Fruit fly (Drosophila melanogaster) whole organism, embryonic: Measurements from ENCODE around the gene CG42538.
A peak's percentile ranks its signal among the peaks of the same experiment; 100 is the strongest.

Experiments used
- CG10366 ChIP-seq: fragments of 200-800 bp; sonication (Bioruptor generic); IDR thresholded peaks from 2 replicates; pipeline ENCODE4 v1.3.6; 2022; ENCODE audit warnings: missing biosample characterization, missing genetic modification characterization
- CG11093 ChIP-seq: fragments of 200-800 bp; sonication (Bioruptor generic); IDR thresholded peaks from 3 replicates; pipeline ENCODE4 v1.3.6; 2022; ENCODE audit warnings: missing biosample characterization, missing genetic modification characterization
- CG11504 ChIP-seq: fragments of 200-800 bp; sonication (Bioruptor generic); optimal IDR thresholded peaks from 3 replicates; lab custom pipeline; 2019; ENCODE audit warnings: missing biosample characterization, mild to moderate bottlenecking, missing genetic modification characterization, moderate library complexity
- CG11560 ChIP-seq: fragments of 200-800 bp; sonication (Bioruptor generic); IDR thresholded peaks from 3 replicates; pipeline ENCODE4 v1.3.6; 2022; ENCODE audit warnings: missing biosample characterization, missing genetic modification characterization
- CG12071 ChIP-seq: fragments of 200-800 bp; sonication (Bioruptor generic); optimal IDR thresholded peaks from 3 replicates; lab custom pipeline; 2018; ENCODE audit warnings: missing biosample characterization, mild to moderate bottlenecking, missing genetic modification characterization
- CG12219 ChIP-seq: fragments of 200-800 bp; sonication (Bioruptor generic); optimal IDR thresholded peaks from 3 replicates; lab custom pipeline; 2018; ENCODE audit warnings: missing biosample characterization, mild to moderate bottlenecking, missing genetic modification characterization
- CG12236 ChIP-seq: fragments of 200-800 bp; sonication (Bioruptor generic); optimal IDR thresholded peaks from 2 replicates; lab custom pipeline; 2016; ENCODE audit warnings: missing biosample characterization, missing genetic modification characterization
- CG1233 ChIP-seq: fragments of 200-800 bp; sonication (Bioruptor generic); optimal IDR thresholded peaks from 4 replicates; lab custom pipeline; 2018; ENCODE audit warnings: missing biosample characterization, mild to moderate bottlenecking, missing genetic modification characterization
- CG13624 ChIP-seq: fragments of 200-800 bp; sonication (Bioruptor generic); optimal IDR thresholded peaks from 2 replicates; lab custom pipeline; 2016; ENCODE audit warnings: missing biosample characterization, missing genetic modification characterization
- CG15479 ChIP-seq: fragments of 200-800 bp; sonication (Bioruptor generic); optimal IDR thresholded peaks from 3 replicates; lab custom pipeline; 2019; ENCODE audit warnings: missing biosample characterization, mild to moderate bottlenecking, missing genetic modification characterization, moderate library complexity
- CG16779 ChIP-seq: fragments of 200-800 bp; sonication (Bioruptor generic); IDR thresholded peaks from 2 replicates; pipeline ENCODE4 v1.3.6; 2022; ENCODE audit warnings: missing biosample characterization, missing genetic modification characterization
- CG17186 ChIP-seq: fragments of 200-800 bp; sonication (Bioruptor generic); optimal IDR thresholded peaks from 3 replicates; lab custom pipeline; 2017; ENCODE audit warnings: missing biosample characterization, missing genetic modification reagents, missing genetic modification characterization
- CG17361 ChIP-seq: fragments of 200-800 bp; sonication (Bioruptor generic); IDR thresholded peaks from 3 replicates; pipeline ENCODE4 v1.3.6; 2022; ENCODE audit warnings: missing biosample characterization, missing genetic modification characterization
- CG18619 ChIP-seq: fragments of 200-800 bp; sonication (Bioruptor generic); optimal IDR thresholded peaks from 3 replicates; lab custom pipeline; 2017; ENCODE audit warnings: missing biosample characterization, mild to moderate bottlenecking, missing genetic modification characterization
- CG2199 ChIP-seq: fragments of 200-800 bp; sonication (Bioruptor generic); IDR thresholded peaks from 3 replicates; pipeline ENCODE4 v1.3.6; 2022; ENCODE audit warnings: missing biosample characterization, missing genetic modification characterization
- CG30431 ChIP-seq: fragments of 200-800 bp; sonication (Bioruptor generic); optimal IDR thresholded peaks from 2 replicates; lab custom pipeline; 2017; ENCODE audit warnings: missing biosample characterization, missing genetic modification characterization
- CG32532 ChIP-seq: fragments of 200-800 bp; sonication (Bioruptor generic); IDR thresholded peaks from 2 replicates; pipeline ENCODE4 v1.3.6; 2022; ENCODE audit warnings: missing biosample characterization, missing genetic modification characterization
- CG32772 ChIP-seq: fragments of 200-800 bp; sonication (Bioruptor generic); IDR thresholded peaks from 2 replicates; pipeline ENCODE4 v1.3.6; 2022; ENCODE audit warnings: missing biosample characterization, missing genetic modification characterization
- CG4617 ChIP-seq: fragments of 200-800 bp; sonication (Bioruptor generic); optimal IDR thresholded peaks from 3 replicates; lab custom pipeline; 2016; ENCODE audit warnings: missing biosample characterization, missing genetic modification characterization, borderline replicate concordance
- CG5245 ChIP-seq: fragments of 200-800 bp; sonication (Bioruptor generic); optimal IDR thresholded peaks from 3 replicates; lab custom pipeline; 2016; ENCODE audit warnings: missing biosample characterization, missing genetic modification characterization
- CG5953 ChIP-seq: fragments of 200-800 bp; sonication (Bioruptor generic); IDR thresholded peaks from 2 replicates; pipeline ENCODE4 v1.3.6; 2022; ENCODE audit warnings: missing biosample characterization, missing genetic modification characterization
- CG6854 ChIP-seq: fragments of 200-800 bp; sonication (Bioruptor generic); optimal IDR thresholded peaks from 3 replicates; lab custom pipeline; 2017; ENCODE audit warnings: missing biosample characterization, mild to moderate bottlenecking, missing genetic modification characterization
- CG9727 ChIP-seq: fragments of 200-800 bp; sonication (Bioruptor generic); optimal IDR thresholded peaks from 3 replicates; lab custom pipeline; 2017; ENCODE audit warnings: missing biosample characterization, mild to moderate bottlenecking, missing genetic modification characterization
- CG9817 ChIP-seq: fragments of 200-800 bp; sonication (Bioruptor generic); optimal IDR thresholded peaks from 2 replicates; lab custom pipeline; 2018; ENCODE audit warnings: missing biosample characterization, mild to moderate bottlenecking, missing genetic modification characterization, moderate library complexity
- CHES-1-like ChIP-seq: fragments of 200-800 bp; sonication (Bioruptor generic); optimal IDR thresholded peaks from 2 replicates; lab custom pipeline; 2016; ENCODE audit warnings: missing biosample characterization, missing genetic modification characterization
- Dad ChIP-seq: fragments of 200-800 bp; sonication (Bioruptor generic); optimal IDR thresholded peaks from 3 replicates; lab custom pipeline; 2016; ENCODE audit warnings: missing biosample characterization, missing genetic modification characterization
- ERR ChIP-seq: fragments of 200-800 bp; sonication (Bioruptor generic); optimal IDR thresholded peaks from 2 replicates; lab custom pipeline; 2016; ENCODE audit warnings: missing biosample characterization, missing genetic modification characterization
- Gug ChIP-seq: fragments of 200-800 bp; sonication (Bioruptor generic); IDR thresholded peaks from 4 replicates; pipeline ENCODE4 v1.3.6; 2022; ENCODE audit warnings: missing biosample characterization, missing genetic modification characterization
- HLH3B ChIP-seq: fragments of 200-800 bp; sonication (Bioruptor generic); IDR thresholded peaks from 2 replicates; pipeline ENCODE4 v1.3.6; 2022; ENCODE audit warnings: missing biosample characterization, missing genetic modification characterization
- HLH4C ChIP-seq: fragments of 200-800 bp; sonication (Bioruptor generic); IDR thresholded peaks from 3 replicates; pipeline ENCODE4 v1.3.6; 2022; ENCODE audit warnings: missing biosample characterization, missing genetic modification characterization; ENCODE audit not compliant: partially characterized antibody
- Mrtf ChIP-seq: fragments of 200-800 bp; sonication (Bioruptor generic); IDR thresholded peaks from 3 replicates; pipeline ENCODE4 v1.3.6; 2022; ENCODE audit warnings: missing biosample characterization, missing genetic modification characterization
- Pdp1 ChIP-seq, 2 experiments: fragments of 200-800 bp; sonication (Bioruptor generic); optimal IDR thresholded peaks; 3 replicates each; lab custom pipeline; 2016; ENCODE audit warnings: missing biosample characterization in 2 of 2, missing genetic modification characterization in 2 of 2, mild to moderate bottlenecking in 1 of 2, moderate library complexity in 1 of 2
- Sry-β ChIP-seq: fragments of 200-800 bp; sonication (Bioruptor generic); optimal IDR thresholded peaks from 2 replicates; lab custom pipeline; 2018; ENCODE audit warnings: missing biosample characterization, mild to moderate bottlenecking, missing genetic modification characterization, moderate library complexity
- Ssrp ChIP-seq: fragments of 200-800 bp; sonication (Bioruptor generic); optimal IDR thresholded peaks from 2 replicates; lab custom pipeline; 2018; ENCODE audit warnings: missing biosample characterization, mild to moderate bottlenecking, missing genetic modification characterization, moderate library complexity
- cato ChIP-seq: fragments of 200-800 bp; sonication (Bioruptor generic); optimal IDR thresholded peaks from 2 replicates; lab custom pipeline; 2016; ENCODE audit warnings: missing biosample characterization, missing genetic modification characterization, borderline replicate concordance
- caup ChIP-seq: fragments of 200-800 bp; sonication (Bioruptor generic); optimal IDR thresholded peaks from 3 replicates; lab custom pipeline; 2017; ENCODE audit warnings: missing biosample characterization, mild to moderate bottlenecking, missing genetic modification characterization, moderate library complexity; ENCODE audit not compliant: severe bottlenecking
- dimm ChIP-seq: fragments of 200-800 bp; sonication (Bioruptor generic); IDR thresholded peaks from 2 replicates; pipeline ENCODE4 v1.3.6; 2022; ENCODE audit warnings: missing biosample characterization, missing genetic modification characterization
- dysf ChIP-seq: fragments of 200-800 bp; sonication (Bioruptor generic); IDR thresholded peaks from 3 replicates; pipeline ENCODE4 v1.3.6; 2022; ENCODE audit warnings: missing biosample characterization, missing genetic modification characterization
- esg ChIP-seq: fragments of 200-800 bp; sonication (Bioruptor generic); conservative IDR thresholded peaks from 2 replicates; pipeline ENCODE4 v1.3.6; 2022; ENCODE audit warnings: missing biosample characterization, missing genetic modification characterization
- fu2 ChIP-seq: fragments of 200-800 bp; sonication (Bioruptor generic); optimal IDR thresholded peaks from 2 replicates; lab custom pipeline; 2016; ENCODE audit warnings: missing biosample characterization, missing genetic modification characterization
- gfzf ChIP-seq: fragments of 200-800 bp; sonication (Bioruptor generic); optimal IDR thresholded peaks from 2 replicates; lab custom pipeline; 2016; ENCODE audit warnings: missing biosample characterization, mild to moderate bottlenecking, missing genetic modification characterization, moderate library complexity
- kni ChIP-seq: fragments of 200-800 bp; sonication (Bioruptor generic); optimal IDR thresholded peaks from 3 replicates; lab custom pipeline; 2017; ENCODE audit warnings: mild to moderate bottlenecking, missing biosample characterization, missing genetic modification reagents, missing genetic modification characterization
- pita ChIP-seq: fragments of 200-800 bp; sonication (Bioruptor generic); optimal IDR thresholded peaks from 2 replicates; lab custom pipeline; 2017; ENCODE audit warnings: missing biosample characterization, mild to moderate bottlenecking, missing genetic modification characterization
- pros ChIP-seq: fragments of 200-800 bp; sonication (Bioruptor generic); optimal IDR thresholded peaks from 3 replicates; lab custom pipeline; 2019; ENCODE audit warnings: missing biosample characterization, mild to moderate bottlenecking, missing genetic modification characterization, moderate library complexity
- ranshi ChIP-seq: fragments of 200-800 bp; sonication (Bioruptor generic); IDR thresholded peaks from 2 replicates; pipeline ENCODE4 v1.3.6; 2022; ENCODE audit warnings: missing biosample characterization, missing genetic modification characterization
- row ChIP-seq: fragments of 200-800 bp; sonication (Bioruptor generic); IDR thresholded peaks from 3 replicates; pipeline ENCODE4 v1.3.6; 2022; ENCODE audit warnings: missing biosample characterization, missing genetic modification characterization
- scrt ChIP-seq: fragments of 200-800 bp; sonication (Bioruptor generic); optimal IDR thresholded peaks from 2 replicates; lab custom pipeline; 2018; ENCODE audit warnings: missing biosample characterization, mild to moderate bottlenecking, missing genetic modification characterization, moderate library complexity
- sim ChIP-seq: fragments of 200-800 bp; sonication (Bioruptor generic); IDR thresholded peaks from 2 replicates; pipeline ENCODE4 v1.3.6; 2022; ENCODE audit warnings: missing biosample characterization, missing genetic modification characterization
- zfh2 ChIP-seq: fragments of 200-800 bp; sonication (Bioruptor generic); optimal IDR thresholded peaks from 2 replicates; lab custom pipeline; 2016; ENCODE audit warnings: missing biosample characterization, missing genetic modification characterization

The CG42538 gene

dm6 chr3L:15999358-16000005 is 34.8 kb upstream of the CG42538 start (continued):
- TF ChIP-seq CG11560 (tag; lab: Robert Waterston, UW) = no peak
- peak; percentile 36 for TF ChIP-seq scrt (GFP tag; lab: Kevin White, UChicago)
- no peak for TF ChIP-seq CG17186 (GFP tag; lab: Kevin White, UChicago)
- TF ChIP-seq Sry-β (GFP tag; lab: Kevin White, UChicago) = no peak
- TF ChIP-seq caup = peak; percentile 64
- TF ChIP-seq CHES-1-like (GFP tag; lab: Kevin White, UChicago) = no peak
- TF ChIP-seq CG11504 (tag; lab: Kevin White, UChicago) = no peak
- no peak for TF ChIP-seq CG5245
- peak; percentile 44; the same call in 1 of the 3 replicates for TF ChIP-seq CG17361 (GFP tag; lab: Robert Waterston, UW)
- no peak for TF ChIP-seq CG12236 (GFP tag; lab: Kevin White, UChicago)
- peak; percentile 56; the same call in 1 of the 2 replicates for TF ChIP-seq ranshi
- peak; percentile 14 for TF ChIP-seq CG12071 (GFP tag; lab: Kevin White, UChicago)
- TF ChIP-seq CG11093 (GFP tag; lab: Robert Waterston, UW) = peak; percentile 26; the same call in 1 of the 3 replicates
- TF ChIP-seq sim = no peak
- 0 out of 2 replicates have a peak, but pooled peaks have one; percentile 13 for TF ChIP-seq esg (GFP tag; lab: Robert Waterston, UW)
- peak; percentile 59 for TF ChIP-seq CG9727 (GFP tag; lab: Kevin White, UChicago)
- no peak for TF ChIP-seq cato (GFP tag; lab: Kevin White, UChicago)
- TF ChIP-seq CG16779 (GFP tag; lab: Robert Waterston, UW) = no peak
- peak; percentile 47 for TF ChIP-seq pros (GFP tag; lab: Kevin White, UChicago)
- TF ChIP-seq pita (GFP tag; lab: Kevin White, UChicago) = no peak
- TF ChIP-seq CG6854 (GFP tag; lab: Kevin White, UChicago) = no peak
- TF ChIP-seq Mrtf (GFP tag; lab: Robert Waterston, UW) = no peak; the same call in 2 of the 3 replicates
- peak; percentile 28 for TF ChIP-seq CG12219 (GFP tag; lab: Kevin White, UChicago)
- peak; percentile 10 for TF ChIP-seq fu2
- TF ChIP-seq HLH3B (GFP tag; lab: Robert Waterston, UW) = peak; percentile 40; the same call in 1 of the 2 replicates
- no peak for TF ChIP-seq Ssrp (tag; lab: Kevin White, UChicago)
- 0 out of 4 replicates have a peak, but pooled peaks have one; percentile 2 for TF ChIP-seq Gug
- TF ChIP-seq zfh2 (GFP tag; lab: Kevin White, UChicago) = no peak
- 0 out of 3 replicates have a peak, but pooled peaks have one; percentile 24 for TF ChIP-seq CG2199 (GFP tag; lab: Robert Waterston, UW)
- TF ChIP-seq CG32772 (GFP tag; lab: Robert Waterston, UW) = peak; percentile 45
- TF ChIP-seq CG9817 = peak; percentile 49
- no peak for TF ChIP-seq CG30431 (GFP tag; lab: Kevin White, UChicago)
- no peak for TF ChIP-seq dimm (GFP tag; lab: Robert Waterston, UW)
- TF ChIP-seq kni = no peak
- TF ChIP-seq dysf (GFP tag; lab: Robert Waterston, UW) = peak; percentile 65; the same call in 1 of the 3 replicates
- no peak for TF ChIP-seq gfzf (GFP tag; lab: Kevin White, UChicago)
- TF ChIP-seq CG32532 (GFP tag; lab: Robert Waterston, UW) = peak; percentile 64; the same call in 1 of the 2 replicates
- peak in 1 of 2 experiments; percentile 41 for TF ChIP-seq Pdp1 (GFP tag; optimal IDR thresholded peaks at IDR 0.05; lab: Kevin White, UChicago)
- TF ChIP-seq HLH4C = no peak
- no peak for TF ChIP-seq CG15479 (GFP tag; lab: Kevin White, UChicago)
- TF ChIP-seq CG18619 = peak; percentile 48
- no peak for TF ChIP-seq CG13624 (GFP tag; lab: Kevin White, UChicago)
- TF ChIP-seq CG1233 (GFP tag; lab: Kevin White, UChicago) = peak; percentile 53
- TF ChIP-seq CG10366 = peak; percentile 24; the same call in 1 of the 2 replicates
- no peak for TF ChIP-seq CG5953 (GFP tag; lab: Robert Waterston, UW)
- peak; percentile 61; the same call in 2 of the 3 replicates for TF ChIP-seq row
- TF ChIP-seq Dad (GFP tag; lab: Kevin White, UChicago) = no peak
- no peak for TF ChIP-seq CG4617 (GFP tag; lab: Kevin White, UChicago)
- no peak for TF ChIP-seq ERR
